Worm (Caenorhabditis elegans): ENCODE results near the gene ztf-25.
"Not testable (repeated sequence)": the region's sequence is repeated elsewhere in the genome, so short reads cannot be mapped to it uniquely, and the experiment has no call there.

ztf-25 gene

DNA sequence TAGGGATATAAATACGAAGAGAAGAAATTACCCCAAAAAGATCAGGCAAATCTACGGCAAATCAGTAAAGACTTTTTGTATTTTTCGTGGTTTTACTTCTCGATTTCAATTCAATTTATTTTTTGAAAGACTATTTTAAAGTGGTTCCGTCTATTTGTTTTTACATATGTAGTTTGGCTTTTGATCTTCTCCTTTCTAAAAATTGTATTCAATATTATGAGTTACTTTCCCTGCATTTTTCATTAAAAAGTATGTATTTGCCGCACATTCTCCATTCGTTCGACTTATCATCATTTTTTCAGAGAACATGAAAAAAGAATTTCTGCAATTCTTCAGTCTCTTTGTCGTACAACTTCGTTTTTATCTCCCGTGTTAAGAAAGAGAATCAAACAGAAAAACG lies 34.8 kb upstream of the ztf-25 start, which contains the start of gene C38D9.2:
TSS of gene C38D9.2 (plus strand) at position 301 of the 400 bp plus-strand sequence.
- no peak for TF ChIP-seq efl-1 (optimal IDR thresholded peaks at IDR 0.05)
- no peak for TF ChIP-seq efl-1 (GFP tag; optimal IDR thresholded peaks at IDR 0.05 in 1 of 2)
- no peak for TF ChIP-seq nhr-12 (tag; optimal IDR thresholded peaks at IDR 0.05)
- TF ChIP-seq zag-1 (tag; optimal IDR thresholded peaks at IDR 0.05): no peak
- no peak for TF ChIP-seq hpl-2 (GFP tag; optimal IDR thresholded peaks at IDR 0.05)
- no peak for TF ChIP-seq nhr-47 (tag; optimal IDR thresholded peaks at IDR 0.05)
- no peak for TF ChIP-seq ama-1 (optimal IDR thresholded peaks at IDR 0.05)

- no peak for TF ChIP-seq efl-1 (optimal IDR thresholded peaks at IDR 0.05)
- TF ChIP-seq efl-1 (GFP tag; optimal IDR thresholded peaks at IDR 0.05 in 1 of 2): peak in 1 of 2 experiments; percentile 63
- no peak for TF ChIP-seq ceh-88 (GFP tag; IDR thresholded peaks at IDR 0.05)
Observed at ce11 chrV:17580017-17580416, 21.6 kb upstream of the ztf-25 start.

DNA sequence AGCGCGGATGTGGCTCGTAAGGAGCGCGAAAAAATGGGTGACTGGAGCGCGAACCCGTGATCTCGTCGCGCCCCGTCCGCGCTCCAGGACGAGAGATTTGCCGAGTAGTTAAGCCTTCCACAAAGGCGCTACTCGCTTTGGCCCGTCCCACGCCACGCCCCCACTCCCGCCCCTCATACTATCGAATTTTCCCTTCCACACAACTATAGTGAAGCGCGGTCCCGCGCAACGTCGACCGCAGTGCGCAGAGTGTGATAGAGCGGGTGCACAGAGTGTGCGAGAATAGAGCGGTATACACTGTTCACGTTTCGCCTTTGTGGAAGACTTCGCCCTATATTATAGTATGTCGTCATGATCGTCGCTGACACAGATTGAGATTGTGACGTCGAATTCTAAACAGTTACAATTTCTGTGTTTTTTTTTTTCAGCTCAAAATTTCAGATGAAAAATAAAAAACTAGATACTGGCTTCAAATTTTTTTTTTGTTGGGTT lies 17.2 kb upstream of the ztf-25 start, which contains the start of gene fbxa-133:
TSS of gene fbxa-133 (plus strand) at position 442 of the 492 bp plus-strand sequence.
- TF ChIP-seq pqm-1, tlp-1, ceh-82 (tag; optimal IDR thresholded peaks at IDR 0.05): not testable (repeated sequence)

DNA sequence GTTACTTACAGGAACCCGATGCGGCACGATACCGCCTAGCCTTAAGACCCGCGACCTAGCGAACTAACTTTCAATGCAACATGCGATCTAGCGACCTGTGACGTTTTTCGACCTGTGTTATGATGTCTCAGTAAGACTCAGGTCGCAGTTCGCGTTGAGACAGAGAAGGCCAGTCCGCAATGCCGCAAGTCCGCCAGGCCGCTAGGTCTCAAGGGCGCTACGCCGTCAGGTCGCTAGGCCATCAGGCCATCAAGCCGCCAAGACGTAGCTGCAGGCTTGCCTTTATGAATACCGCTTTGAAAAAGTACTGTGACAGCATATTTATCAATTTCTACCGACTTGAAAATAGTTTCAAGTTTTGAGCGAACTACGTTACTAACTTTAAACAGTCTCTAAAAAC lies 5.9 kb upstream of the ztf-25 start:
- no peak for TF ChIP-seq sptf-1 (tag; optimal IDR thresholded peaks at IDR 0.05)
- no peak for TF ChIP-seq dpl-1 (GFP tag; optimal IDR thresholded peaks at IDR 0.05)
- TF ChIP-seq lin-15B (tag; optimal IDR thresholded peaks at IDR 0.05): no peak
- TF ChIP-seq nhr-47 (tag; optimal IDR thresholded peaks at IDR 0.05): no peak
- TF ChIP-seq nhr-76 (tag; optimal IDR thresholded peaks at IDR 0.05): no peak
- TF ChIP-seq fkh-8 (tag; optimal IDR thresholded peaks at IDR 0.05): no peak
- TF ChIP-seq Y116A8C.19 (tag; optimal IDR thresholded peaks at IDR 0.05; ENCODE audit: borderline replicate concordance): no peak
- no peak for TF ChIP-seq ceh-63 (GFP tag; optimal IDR thresholded peaks at IDR 0.05)
- no peak for TF ChIP-seq mep-1 (tag; optimal IDR thresholded peaks at IDR 0.05)
- TF ChIP-seq elt-3 (tag; optimal IDR thresholded peaks at IDR 0.05): no peak
- no peak for TF ChIP-seq pqm-1 (tag; optimal IDR thresholded peaks at IDR 0.05)
- no peak for TF ChIP-seq dsc-1 (tag; optimal IDR thresholded peaks at IDR 0.05)
- no peak for TF ChIP-seq mef-2 (tag; optimal IDR thresholded peaks at IDR 0.05)
- no peak for TF ChIP-seq irx-1 (tag; optimal IDR thresholded peaks at IDR 0.05)
- TF ChIP-seq unc-62 (GFP tag; optimal IDR thresholded peaks at IDR 0.05): no peak
- TF ChIP-seq C16A3.4 (tag; optimal IDR thresholded peaks at IDR 0.05): no peak
- no peak for TF ChIP-seq pax-3 (tag; optimal IDR thresholded peaks at IDR 0.05)
- TF ChIP-seq ceh-90 (tag; optimal IDR thresholded peaks at IDR 0.05): no peak
- no peak for TF ChIP-seq ztf-11 (tag; optimal IDR thresholded peaks at IDR 0.05)
- no peak for TF ChIP-seq aha-1 (tag; optimal IDR thresholded peaks at IDR 0.05)

DNA sequence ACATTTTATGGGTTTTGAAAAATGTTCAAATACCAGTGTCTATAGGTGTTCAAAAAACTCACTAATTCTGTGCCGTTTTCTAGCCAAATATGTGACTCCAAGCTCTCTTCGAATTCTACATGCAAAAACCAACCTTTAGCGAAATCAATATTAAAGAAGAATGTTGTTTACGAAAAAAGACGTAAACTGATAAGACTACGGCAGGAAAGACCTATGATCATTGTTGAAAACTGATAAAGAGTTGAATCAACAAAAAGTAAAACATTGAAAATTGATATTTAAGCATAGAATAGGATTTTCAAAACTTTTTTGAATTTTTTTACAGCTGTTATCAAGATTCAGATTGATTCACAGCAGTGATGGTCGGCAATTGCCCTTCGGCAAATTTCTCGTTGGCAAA lies 2.8 kb upstream of the ztf-25 start, which contains the start of gene Y6G8.2:
TSS of gene Y6G8.2 (minus strand) at position 147 of the 400 bp plus-strand sequence.
- no peak for TF ChIP-seq nhr-28 (tag; optimal IDR thresholded peaks at IDR 0.05)
- no peak for TF ChIP-seq unc-130 (tag; optimal IDR thresholded peaks at IDR 0.05)
- no peak for TF ChIP-seq lin-39 (tag; optimal IDR thresholded peaks at IDR 0.05)
- peak; percentile 52 for TF ChIP-seq elt-2 (tag; optimal IDR thresholded peaks at IDR 0.05)

DNA sequence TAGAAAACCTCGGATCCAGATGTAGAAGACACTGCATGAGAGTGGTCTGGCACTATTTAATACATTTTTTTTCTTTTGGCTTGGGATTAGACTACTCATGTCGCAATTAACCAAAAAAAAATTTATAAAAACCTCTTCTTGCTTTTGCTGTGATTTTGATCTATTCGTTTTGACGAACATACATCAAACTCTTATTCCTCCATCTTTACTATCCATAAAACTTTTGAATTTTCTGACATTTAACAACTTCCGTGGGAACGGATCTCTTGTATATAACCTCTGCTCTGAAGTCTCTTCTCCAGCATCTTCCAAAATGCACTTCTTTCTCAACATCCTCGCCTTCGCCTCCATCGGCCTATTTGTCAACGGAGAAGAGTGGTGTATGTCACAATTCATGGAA lies 4.4 kb downstream of the ztf-25 start, which contains the start of gene Y6G8.16:
TSS of gene Y6G8.16 (plus strand) at position 301 of the 400 bp plus-strand sequence.
- TF ChIP-seq unc-98 (GFP tag; IDR thresholded peaks at IDR 0.05); ets-5 (GFP tag; IDR thresholded peaks at IDR 0.05); pqm-1 (tag; optimal IDR thresholded peaks at IDR 0.05): not testable (repeated sequence)
